Fruit fly (Drosophila melanogaster) whole organism, wandering third instar larva: ENCODE measurements around the gene CG13907.

Experiments used
- Abd-B ChIP-seq: fragments of >200 bp; optimal IDR thresholded peaks from 2 replicates; lab custom pipeline; 2017; ENCODE audit warnings: missing biosample characterization, missing genetic modification characterization
- CG32264 ChIP-seq: fragments of 200-800 bp; sonication (Bioruptor generic); optimal IDR thresholded peaks from 2 replicates; lab custom pipeline; 2016; ENCODE audit warnings: missing biosample characterization, missing genetic modification characterization
- CG9705 ChIP-seq: fragments of 200-800 bp; sonication (Bioruptor generic); optimal IDR thresholded peaks from 2 replicates; lab custom pipeline; 2018; ENCODE audit warnings: missing biosample characterization, mild to moderate bottlenecking, missing genetic modification characterization
- CrebA ChIP-seq: fragments of 200-800 bp; sonication (Bioruptor generic); optimal IDR thresholded peaks from 2 replicates; lab custom pipeline; 2016; ENCODE audit warnings: missing biosample characterization, mild to moderate bottlenecking, missing genetic modification characterization, borderline replicate concordance
- Dfd ChIP-seq: fragments of >200 bp; optimal IDR thresholded peaks from 2 replicates; lab custom pipeline; 2017; ENCODE audit warnings: missing biosample characterization, missing genetic modification characterization
- Dif ChIP-seq: fragments of 200-275, 200-300 bp; sonication (Bioruptor generic); optimal IDR thresholded peaks from 2 replicates; lab custom pipeline; 2018; ENCODE audit warnings: missing biosample characterization, missing genetic modification characterization; ENCODE audit not compliant: partially characterized antibody
- GATAd ChIP-seq: sonication (Bioruptor generic); optimal IDR thresholded peaks from 2 replicates; lab custom pipeline; 2016; ENCODE audit warnings: missing biosample characterization, missing genetic modification characterization
- HLH106 ChIP-seq: fragments of 200-800 bp; optimal IDR thresholded peaks from 3 replicates; lab custom pipeline; 2019; ENCODE audit warnings: missing biosample characterization, mild to moderate bottlenecking, missing genetic modification characterization, moderate library complexity
- Hnf4 ChIP-seq: fragments of 200-800 bp; sonication (Bioruptor generic); optimal IDR thresholded peaks from 2 replicates; lab custom pipeline; 2016; ENCODE audit warnings: missing biosample characterization, mild to moderate bottlenecking, missing genetic modification characterization
- Hr78 ChIP-seq: fragments of >200 bp; optimal IDR thresholded peaks from 2 replicates; lab custom pipeline; 2017; ENCODE audit warnings: missing biosample characterization, missing genetic modification characterization
- Hr83 ChIP-seq: fragments of 200-300 bp; sonication (Bioruptor generic); optimal IDR thresholded peaks from 2 replicates; lab custom pipeline; 2016; ENCODE audit warnings: missing biosample characterization, mild to moderate bottlenecking, missing genetic modification characterization, moderate library complexity; ENCODE audit not compliant: poor library complexity, severe bottlenecking
- Jra ChIP-seq: sonication (Bioruptor generic); optimal IDR thresholded peaks from 2 replicates; lab custom pipeline; 2016; ENCODE audit warnings: missing biosample characterization, missing genetic modification characterization
- Mio ChIP-seq: sonication (Bioruptor generic); optimal IDR thresholded peaks from 2 replicates; lab custom pipeline; 2016; ENCODE audit warnings: missing biosample characterization, missing genetic modification characterization
- Myc ChIP-seq: fragments of >200 bp; optimal IDR thresholded peaks from 2 replicates; lab custom pipeline; 2017
- N ChIP-seq: fragments of >200 bp; optimal IDR thresholded peaks from 2 replicates; lab custom pipeline; 2018; ENCODE audit warnings: missing biosample characterization, missing external identifiers, missing genetic modification characterization
- OdsH ChIP-seq: fragments of 200-800 bp; sonication (Bioruptor generic); optimal IDR thresholded peaks from 2 replicates; lab custom pipeline; 2016; ENCODE audit warnings: missing biosample characterization, mild to moderate bottlenecking, missing genetic modification characterization
- Rel ChIP-seq, 2 experiments: fragments of 200-800 bp; sonication (Bioruptor generic) in 1 of 2; optimal IDR thresholded peaks; 2 replicates in 1 of 2; 3 replicates in 1 of 2; lab custom pipeline; 2016 to 2019; ENCODE audit warnings: mild to moderate bottlenecking in 2 of 2, missing biosample characterization in 2 of 2, missing genetic modification characterization in 2 of 2, moderate library complexity in 1 of 2
- Sp1 ChIP-seq: fragments of 200-800 bp; sonication (Bioruptor generic); optimal IDR thresholded peaks from 3 replicates; lab custom pipeline; 2019; ENCODE audit warnings: missing biosample characterization, mild to moderate bottlenecking, missing genetic modification characterization, moderate library complexity
- Vsx2 ChIP-seq: fragments of 200-300, 225-300 bp; sonication (Bioruptor generic); optimal IDR thresholded peaks from 2 replicates; lab custom pipeline; 2018; ENCODE audit warnings: missing biosample characterization, missing genetic modification characterization; ENCODE audit not compliant: partially characterized antibody
- br ChIP-seq: fragments of 200-800 bp; sonication (Bioruptor generic); optimal IDR thresholded peaks from 2 replicates; lab custom pipeline; 2016; ENCODE audit warnings: missing biosample characterization, missing genetic modification characterization
- brk ChIP-seq: fragments of 200-800 bp; sonication (Bioruptor generic); optimal IDR thresholded peaks from 2 replicates; lab custom pipeline; 2016; ENCODE audit warnings: missing biosample characterization, mild to moderate bottlenecking, missing genetic modification characterization
- dl ChIP-seq, 2 experiments: fragments of 175-275, 200-275 bp in 1 of 2; fragments of 200-275 bp in 1 of 2; sonication (Bioruptor generic); optimal IDR thresholded peaks; lab custom pipeline; 2018; ENCODE audit warnings: mild to moderate bottlenecking in 2 of 2, missing biosample characterization in 2 of 2, missing genetic modification characterization in 2 of 2, moderate library complexity in 2 of 2; ENCODE audit not compliant: partially characterized antibody in 2 of 2, insufficient read depth in 1 of 2
- dmrt93B ChIP-seq: fragments of 200-800 bp; sonication (Bioruptor generic); optimal IDR thresholded peaks from 2 replicates; lab custom pipeline; 2018; ENCODE audit warnings: missing biosample characterization, mild to moderate bottlenecking, missing genetic modification characterization
- dsf ChIP-seq: sonication (Bioruptor generic); optimal IDR thresholded peaks from 2 replicates; lab custom pipeline; 2016; ENCODE audit warnings: missing biosample characterization, missing genetic modification characterization, borderline replicate concordance
- ey ChIP-seq: fragments of 200-800 bp; sonication (Bioruptor generic); optimal IDR thresholded peaks from 2 replicates; lab custom pipeline; 2016; ENCODE audit warnings: missing biosample characterization, missing genetic modification characterization
- foxo ChIP-seq, 2 experiments: fragments of 200-800 bp; sonication (Bioruptor generic); optimal IDR thresholded peaks; 2 replicates in 1 of 2; 3 replicates in 1 of 2; lab custom pipeline; 2016 to 2017; ENCODE audit warnings: missing biosample characterization in 2 of 2, missing genetic modification characterization in 2 of 2
- fru ChIP-seq: fragments of 200-800 bp; sonication (Bioruptor generic); optimal IDR thresholded peaks from 3 replicates; lab custom pipeline; 2016; ENCODE audit warnings: missing biosample characterization, mild to moderate bottlenecking, missing genetic modification characterization
- h ChIP-seq: fragments of 200-800 bp; sonication (Bioruptor generic); optimal IDR thresholded peaks from 3 replicates; lab custom pipeline; 2016; ENCODE audit warnings: missing biosample characterization, mild to moderate bottlenecking, missing genetic modification characterization
- jim ChIP-seq: fragments of 175-275, 200-325 bp; sonication (Bioruptor generic); optimal IDR thresholded peaks from 2 replicates; lab custom pipeline; 2016; ENCODE audit warnings: missing biosample characterization, mild to moderate bottlenecking, missing genetic modification characterization
- lola ChIP-seq: fragments of >200 bp; optimal IDR thresholded peaks from 2 replicates; lab custom pipeline; 2017; ENCODE audit warnings: missing biosample characterization, missing genetic modification characterization
- pan ChIP-seq: fragments of >200 bp; optimal IDR thresholded peaks from 2 replicates; lab custom pipeline; 2017
- psq ChIP-seq: fragments of 200-800 bp; sonication (Bioruptor generic); optimal IDR thresholded peaks from 3 replicates; lab custom pipeline; 2017; ENCODE audit warnings: missing biosample characterization, mild to moderate bottlenecking, missing genetic modification characterization, moderate library complexity
- rgr ChIP-seq: fragments of 200-800 bp; sonication (Bioruptor generic); optimal IDR thresholded peaks from 3 replicates; lab custom pipeline; 2016; ENCODE audit warnings: missing biosample characterization, mild to moderate bottlenecking, missing genetic modification characterization
- sage ChIP-seq: fragments of 200-800 bp; sonication (Bioruptor generic); optimal IDR thresholded peaks from 2 replicates; lab custom pipeline; 2016; ENCODE audit warnings: missing biosample characterization, mild to moderate bottlenecking, missing genetic modification characterization
- sv ChIP-seq: fragments of 200-800 bp; sonication (Bioruptor generic); optimal IDR thresholded peaks from 3 replicates; lab custom pipeline; 2016; ENCODE audit warnings: missing biosample characterization, missing genetic modification characterization
- tai ChIP-seq: sonication (Bioruptor generic); optimal IDR thresholded peaks from 2 replicates; lab custom pipeline; 2016; ENCODE audit warnings: missing biosample characterization, missing genetic modification characterization
- usp ChIP-seq: fragments of >200 bp; optimal IDR thresholded peaks from 2 replicates; lab custom pipeline; 2017; ENCODE audit warnings: missing biosample characterization, missing genetic modification characterization
- woc ChIP-seq: sonication (Bioruptor generic); optimal IDR thresholded peaks from 2 replicates; lab custom pipeline; 2016; ENCODE audit warnings: missing biosample characterization, mild to moderate bottlenecking, missing genetic modification characterization

CG13907 gene

DNA sequence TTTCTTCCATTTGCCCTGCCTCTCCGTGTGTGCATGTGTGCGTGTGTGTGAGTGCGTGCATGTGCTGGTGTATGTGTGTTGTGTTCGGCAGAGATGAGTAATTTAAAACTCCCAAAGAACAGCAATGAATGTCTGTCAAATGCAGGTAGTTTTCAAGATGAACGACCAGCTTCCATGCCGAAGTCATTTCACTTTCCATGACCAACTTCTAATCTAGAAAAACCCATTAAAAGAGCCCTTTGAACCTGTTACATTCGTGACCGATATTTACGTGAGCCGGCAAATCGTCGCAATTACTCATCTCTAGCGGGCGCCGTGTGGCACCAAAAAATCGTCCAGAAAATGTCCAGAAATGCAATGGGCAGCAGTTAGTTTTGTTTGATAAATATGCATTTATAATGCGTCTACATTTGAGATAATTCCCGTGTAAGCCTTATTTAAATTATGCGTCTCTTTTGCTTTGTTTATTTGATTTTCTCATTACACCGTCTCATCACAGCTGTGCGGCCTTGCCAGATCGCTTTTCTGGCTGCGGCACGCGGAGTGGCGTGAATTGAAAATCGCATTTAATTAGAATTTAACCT lies 9.3 kb downstream of the CG13907 start:
- TF ChIP-seq CG32264 (GFP tag; lab: Kevin White, UChicago) (no peak), CG9705 (peak; percentile 47), h (GFP tag; lab: Kevin White, UChicago) (peak; percentile 73), Dif (no peak), GATAd (no peak), ey (GFP tag; lab: Kevin White, UChicago) (peak; percentile 67), pan (lab: Kevin White, UChicago) (no peak), Hr78 (GFP tag; lab: Kevin White, UChicago) (no peak), lola (GFP tag; lab: Kevin White, UChicago) (no peak), dmrt93B (GFP tag; lab: Kevin White, UChicago) (peak; percentile 6), fru (GFP tag; lab: Kevin White, UChicago) (peak; percentile 49), Abd-B (GFP tag; lab: Kevin White, UChicago) (no peak), psq (GFP tag; lab: Kevin White, UChicago) (peak; percentile 60), Rel (GFP tag; optimal IDR thresholded peaks at IDR 0.05; lab: Kevin White, UChicago) (no peak), Rel (tag; optimal IDR thresholded peaks at IDR 0.05; lab: Kevin White, UChicago) (no peak), tai (no peak), Jra (GFP tag; lab: Kevin White, UChicago) (peak; percentile 3), usp (GFP tag; lab: Kevin White, UChicago) (no peak), br (peak; percentile 39), N (GFP tag; lab: Kevin White, UChicago) (peak; percentile 36), Myc (peak; percentile 54), Hnf4 (GFP tag; lab: Kevin White, UChicago) (peak; percentile 67), OdsH (GFP tag; lab: Kevin White, UChicago) (peak; percentile 10), Dfd (GFP tag; lab: Kevin White, UChicago) (peak; percentile 51), foxo (GFP tag; optimal IDR thresholded peaks at IDR 0.05; lab: Kevin White, UChicago) (peak in 1 of 2 experiments; percentile 70), sage (no peak), Mio (GFP tag; lab: Kevin White, UChicago) (no peak), brk (no peak), sv (peak; percentile 38), HLH106 (tag; lab: Kevin White, UChicago) (peak; percentile 63), Vsx2 (GFP tag; lab: Kevin White, UChicago) (no peak), rgr (GFP tag; lab: Kevin White, UChicago) (peak; percentile 60), CrebA (GFP tag; lab: Kevin White, UChicago) (no peak), Sp1 (peak; percentile 37), woc (GFP tag; lab: Kevin White, UChicago) (peak; percentile 74), Hr83 (GFP tag; lab: Kevin White, UChicago) (no peak), dl (GFP tag; optimal IDR thresholded peaks at IDR 0.05; lab: Kevin White, UChicago; ENCODE audit: insufficient read depth in 1 of 2, partially characterized antibody in 2 of 2) (no peak), dsf (no peak), jim (GFP tag; lab: Kevin White, UChicago) (no peak)

DNA sequence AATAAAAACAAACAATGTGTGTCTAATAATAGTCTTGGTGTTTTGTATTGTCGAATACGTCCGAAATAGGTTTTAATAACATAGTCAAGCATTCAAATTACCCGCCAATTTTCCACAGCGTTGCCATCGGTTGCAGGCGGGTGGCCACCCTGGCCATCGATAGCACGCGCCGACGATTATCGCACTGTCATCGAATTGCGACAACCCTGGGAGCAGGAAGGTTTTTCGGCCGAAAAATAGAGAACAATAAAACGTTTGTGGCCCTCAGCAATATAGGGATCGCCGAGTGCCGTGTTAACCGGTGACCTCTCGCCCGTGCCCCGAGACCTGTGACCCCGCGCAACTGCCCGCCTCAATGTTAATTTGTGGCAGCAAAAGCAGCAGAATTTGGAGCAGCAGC lies 10.1 kb downstream of the CG13907 start, which contains the start of gene Usp10:
Gene Usp10 (plus strand): TSS at position 187 of the 400 bp plus-strand sequence.
- TF ChIP-seq Rel (GFP tag; optimal IDR thresholded peaks at IDR 0.05; lab: Kevin White, UChicago) (no peak), Rel (tag; optimal IDR thresholded peaks at IDR 0.05; lab: Kevin White, UChicago) (peak; percentile 68), Dif (no peak)

- no peak for TF ChIP-seq rgr (GFP tag; lab: Kevin White, UChicago)
- no peak for TF ChIP-seq sage
- no peak for TF ChIP-seq Hr83 (GFP tag; lab: Kevin White, UChicago)
- no peak for TF ChIP-seq Jra (GFP tag; lab: Kevin White, UChicago)
These were observed 13.0 kb downstream of the CG13907 start for dm6 chr3L:868800-869199.
